Worm (Caenorhabditis elegans) whole organism, L4/young adult: Measurements from ENCODE around the gene srx-114.

Source experiments
- W03F9.2 ChIP-seq: fragments of 150-350 bp; optimal IDR thresholded peaks from 2 replicates; lab custom pipeline; 2014; ENCODE audit warnings: missing biosample characterization, missing genetic modification characterization
- dao-5 ChIP-seq: sonication (generic microtip); optimal IDR thresholded peaks from 2 replicates; lab custom pipeline; 2016; ENCODE audit warnings: missing genotype, missing genetic modification characterization, moderate library complexity, missing compliant biosample characterization
- him-1 ChIP-seq: sonication (generic microtip); optimal IDR thresholded peaks from 2 replicates; lab custom pipeline; 2016; ENCODE audit warnings: missing genotype, missing genetic modification reagents, missing genetic modification characterization, missing compliant biosample characterization

- TF ChIP-seq him-1 (tag; lab: Kevin White, UChicago) (no peak), W03F9.2 (tag; lab: Kevin White, UChicago) (no peak), dao-5 (tag; lab: Kevin White, UChicago) (no peak)
Measured at ce11 chrII:5412467-5412866, 20.5 kb downstream of the srx-114 start, which contains the start of the genes EEED8.13 and EEED8.18.
